Fruit fly (Drosophila melanogaster): Measurements from ENCODE around the gene CG2126.

CG2126 gene

DNA sequence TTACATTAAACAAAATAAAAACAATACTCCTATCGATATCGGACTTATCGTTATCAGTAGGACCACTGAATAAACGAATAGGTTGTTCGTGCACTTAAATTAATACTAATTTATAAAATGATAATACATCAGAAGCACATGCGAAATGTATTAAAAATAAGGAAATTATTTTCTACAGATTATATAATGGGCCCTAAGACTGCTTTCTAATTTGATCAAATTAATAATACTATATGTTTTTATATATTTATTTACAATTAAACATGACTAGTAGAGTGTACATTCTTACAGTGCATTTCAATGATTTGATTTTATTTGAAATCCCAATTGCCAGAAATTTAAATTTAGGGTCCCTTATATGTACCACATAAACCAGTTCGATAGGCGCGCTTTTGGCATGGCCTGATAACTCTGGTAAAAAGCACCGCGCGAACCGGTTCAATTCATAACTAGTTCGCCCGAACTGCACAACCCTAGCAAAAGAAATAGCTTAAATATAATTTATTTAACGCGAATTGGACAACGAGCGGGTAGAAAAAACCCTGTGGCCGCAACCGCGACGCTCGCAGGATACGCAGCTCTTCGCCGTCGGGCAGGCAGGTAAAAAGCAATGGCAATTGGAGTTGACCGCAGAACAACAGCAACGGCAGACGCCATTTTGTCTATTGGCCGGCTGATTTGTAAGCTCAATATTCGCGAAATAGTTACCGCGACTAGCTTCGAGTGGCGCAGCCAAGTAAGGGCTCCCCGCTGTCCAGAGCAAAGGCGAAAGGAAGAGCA, at the start of gene CG2126, which contains the start of gene faf (continued):
- no peak for TF ChIP-seq crc (GFP tag; optimal IDR thresholded peaks at IDR 0.05)
- TF ChIP-seq cad (GFP tag; optimal IDR thresholded peaks at IDR 0.05): no peak
- TF ChIP-seq HLH4C (GFP tag; IDR thresholded peaks at IDR 0.05; ENCODE audit: partially characterized antibody): peak; percentile 62; the same call in 2 of the 3 replicates
- TF ChIP-seq CG7271 (tag; optimal IDR thresholded peaks at IDR 0.05): peak; percentile 46
- TF ChIP-seq bab2 (GFP tag; optimal IDR thresholded peaks at IDR 0.05): peak; percentile 52
- no peak for TF ChIP-seq CG3163 (GFP tag; optimal IDR thresholded peaks at IDR 0.05)
- peak; percentile 77 for TF ChIP-seq CG3281 (GFP tag; optimal IDR thresholded peaks at IDR 0.05)
- TF ChIP-seq pan (optimal IDR thresholded peaks at IDR 0.05): no peak
- TF ChIP-seq pan (GFP tag; optimal IDR thresholded peaks at IDR 0.05 in 1 of 2, IDR thresholded peaks at IDR 0.05 in 1 of 2): peak in 1 of 2 experiments; percentile 81
- peak; percentile 81 for TF ChIP-seq dmrt99B (tag; optimal IDR thresholded peaks at IDR 0.05)
- TF ChIP-seq CG10267 (tag; optimal IDR thresholded peaks at IDR 0.05): peak; percentile 80
- TF ChIP-seq org-1 (GFP tag; optimal IDR thresholded peaks at IDR 0.05): peak; percentile 11
- 0 out of 2 replicates have a peak, but pooled peaks have one; percentile 36 for TF ChIP-seq rib (GFP tag; IDR thresholded peaks at IDR 0.05)
- TF ChIP-seq Taf1 (GFP tag; IDR thresholded peaks at IDR 0.05): peak; percentile 57
- peak; percentile 65 for TF ChIP-seq CG3407 (GFP tag; optimal IDR thresholded peaks at IDR 0.05)
- peak; percentile 76; the same call in 2 of the 3 replicates for TF ChIP-seq CG11695 (GFP tag; IDR thresholded peaks at IDR 0.05)
- TF ChIP-seq cwo (GFP tag; optimal IDR thresholded peaks at IDR 0.05): peak; percentile 52
- TF ChIP-seq vfl (GFP tag; optimal IDR thresholded peaks at IDR 0.05): peak; percentile 54
- peak; percentile 90 for TF ChIP-seq Med (GFP tag)
- TF ChIP-seq Adf1 (GFP tag; IDR thresholded peaks at IDR 0.05): peak; percentile 18; the same call in 1 of the 2 replicates
- peak; percentile 41 for TF ChIP-seq pum (GFP tag; optimal IDR thresholded peaks at IDR 0.05)
- TF ChIP-seq E2f1 (GFP tag; IDR thresholded peaks at IDR 0.05): peak; percentile 66
- peak; percentile 63; the same call in 1 of the 2 replicates for TF ChIP-seq Oaz (GFP tag; IDR thresholded peaks at IDR 0.05)
- no peak for TF ChIP-seq fru (optimal IDR thresholded peaks at IDR 0.05)
- peak; percentile 45 for TF ChIP-seq CG9609 (GFP tag; optimal IDR thresholded peaks at IDR 0.05)
- TF ChIP-seq ato (GFP tag; IDR thresholded peaks at IDR 0.05; ENCODE audit: partially characterized antibody): no peak
- no peak for TF ChIP-seq ERR (GFP tag; optimal IDR thresholded peaks at IDR 0.05)
- peak; percentile 65 for TF ChIP-seq Elba2 (GFP tag; optimal IDR thresholded peaks at IDR 0.05)
- TF ChIP-seq bsh (GFP tag; optimal IDR thresholded peaks at IDR 0.05): peak; percentile 15 to 79
- TF ChIP-seq CG16863 (GFP tag; optimal IDR thresholded peaks at IDR 0.05): peak; percentile 13
- no peak for TF ChIP-seq p53 (GFP tag; optimal IDR thresholded peaks at IDR 0.05)
- peak; percentile 78 for TF ChIP-seq NfI (GFP tag; optimal IDR thresholded peaks at IDR 0.05)
- peak; percentile 54 for TF ChIP-seq CG16815 (GFP tag; optimal IDR thresholded peaks at IDR 0.05)
- no peak for TF ChIP-seq D (optimal IDR thresholded peaks at IDR 0.05)
- peak; percentile 48 for TF ChIP-seq D (GFP tag; optimal IDR thresholded peaks at IDR 0.05)
- TF ChIP-seq H15 (GFP tag; IDR thresholded peaks at IDR 0.05): peak; percentile 55; the same call in 1 of the 3 replicates
- no peak for TF ChIP-seq Sry-β (GFP tag; optimal IDR thresholded peaks at IDR 0.05)
- peak; percentile 75 for TF ChIP-seq CG2116 (GFP tag; optimal IDR thresholded peaks at IDR 0.05)
- no peak for TF ChIP-seq aop (GFP tag; IDR thresholded peaks at IDR 0.05)
- TF ChIP-seq Rx (GFP tag; IDR thresholded peaks at IDR 0.05): peak; percentile 59
- TF ChIP-seq Dfd (GFP tag; optimal IDR thresholded peaks at IDR 0.05): no peak
- TF ChIP-seq CG6683 (GFP tag; optimal IDR thresholded peaks at IDR 0.05): peak; percentile 56
- TF ChIP-seq tap (tag; optimal IDR thresholded peaks at IDR 0.05): no peak
- peak; percentile 57 for TF ChIP-seq pzg (GFP tag; optimal IDR thresholded peaks at IDR 0.05)
- peak; percentile 83 for TF ChIP-seq CG10543 (GFP tag; optimal IDR thresholded peaks at IDR 0.05)
- TF ChIP-seq CG12104 (GFP tag; optimal IDR thresholded peaks at IDR 0.05): peak; percentile 75
- TF ChIP-seq CG4854 (GFP tag; optimal IDR thresholded peaks at IDR 0.05): peak; percentile 26
- no peak for TF ChIP-seq CG11398 (GFP tag; optimal IDR thresholded peaks at IDR 0.05)
- peak; percentile 29 for TF ChIP-seq CG6654 (GFP tag; optimal IDR thresholded peaks at IDR 0.05)
- peak; percentile 44 for TF ChIP-seq CG10431 (GFP tag; optimal IDR thresholded peaks at IDR 0.05)

All from whole organism, embryonic.